Worm (Caenorhabditis elegans) whole organism, L4/young adult: Measurements from ENCODE around the gene grd-16.

ENCODE experiments used
- W03F9.2 ChIP-seq: fragments of 150-350 bp; optimal IDR thresholded peaks from 2 replicates; lab custom pipeline; 2014; ENCODE audit warnings: missing biosample characterization, missing genetic modification characterization
- dao-5 ChIP-seq: sonication (generic microtip); optimal IDR thresholded peaks from 2 replicates; lab custom pipeline; 2016; ENCODE audit warnings: missing genotype, missing genetic modification characterization, moderate library complexity, missing compliant biosample characterization
- him-1 ChIP-seq: sonication (generic microtip); optimal IDR thresholded peaks from 2 replicates; lab custom pipeline; 2016; ENCODE audit warnings: missing genotype, missing genetic modification reagents, missing genetic modification characterization, missing compliant biosample characterization

DNA sequence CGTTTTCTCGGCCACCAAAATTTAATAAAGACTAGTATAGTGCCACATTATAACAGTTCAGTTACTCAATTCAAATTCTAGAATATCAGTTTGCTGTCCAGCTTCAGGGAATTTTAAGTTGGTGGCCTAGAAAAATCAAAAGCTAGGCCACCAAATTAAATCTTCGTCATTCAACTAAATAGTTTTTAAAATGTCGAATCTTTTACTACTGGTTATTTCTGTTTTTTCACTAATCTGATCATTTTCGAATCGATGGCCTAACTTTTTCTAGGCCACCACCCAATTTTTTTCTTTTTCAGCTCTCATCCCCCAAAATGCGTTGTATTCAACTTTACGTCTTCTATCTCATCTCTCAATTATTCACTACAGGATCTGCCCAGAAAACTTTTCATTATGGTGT, at the start of gene grd-16:
- TF ChIP-seq him-1 (tag; lab: Kevin White, UChicago) (no peak), W03F9.2 (no peak), dao-5 (tag; lab: Kevin White, UChicago) (no peak)
